Fruit fly (Drosophila melanogaster): Measurements from ENCODE around the gene CG3568.

CG3568 gene

DNA sequence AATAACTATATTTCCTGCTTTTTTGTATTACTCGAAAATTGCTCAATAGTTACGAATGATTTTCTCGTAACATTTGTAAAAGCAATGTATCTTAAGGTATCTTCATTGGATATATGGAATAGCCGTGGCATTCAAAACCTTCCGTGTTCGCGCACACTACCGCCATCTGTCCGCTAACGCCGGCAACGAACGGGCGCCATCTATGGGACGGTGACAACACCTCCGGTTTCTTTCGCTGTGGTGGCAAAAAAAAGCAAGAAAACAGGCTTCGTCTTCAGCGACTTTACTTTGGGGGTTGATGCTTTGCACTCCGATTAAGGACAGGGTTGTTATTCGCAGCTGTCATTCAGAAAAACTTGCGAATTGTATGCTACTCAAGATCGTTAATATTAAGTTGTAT lies 35.3 kb upstream of the CG3568 start (continued):
- TF ChIP-seq CG12769 (tag; optimal IDR thresholded peaks at IDR 0.05) (no peak), Camta (GFP tag; optimal IDR thresholded peaks at IDR 0.05) (peak; percentile 42), Dad (GFP tag; optimal IDR thresholded peaks at IDR 0.05) (peak; percentile 28), CG7357 (GFP tag; IDR thresholded peaks at IDR 0.05) (no peak), CG11504 (tag; optimal IDR thresholded peaks at IDR 0.05) (no peak), tio (GFP tag; optimal IDR thresholded peaks at IDR 0.05) (no peak), CG18619 (GFP tag; optimal IDR thresholded peaks at IDR 0.05) (peak; percentile 47), luna (GFP tag; optimal IDR thresholded peaks at IDR 0.05) (no peak), pfk (GFP tag; optimal IDR thresholded peaks at IDR 0.05) (no peak), hb (GFP tag; IDR thresholded peaks at IDR 0.05; ENCODE audit: partially characterized antibody) (no peak), CG4404 (GFP tag; IDR thresholded peaks at IDR 0.05) (no peak), prd (optimal IDR thresholded peaks at IDR 0.05) (no peak), prd (GFP tag; IDR thresholded peaks at IDR 0.05) (peak; percentile 72; the same call in 2 of the 3 replicates), usp (GFP tag; optimal IDR thresholded peaks at IDR 0.05) (no peak), Rx (GFP tag; IDR thresholded peaks at IDR 0.05) (no peak), Jarid2 (GFP tag; optimal IDR thresholded peaks at IDR 0.05) (peak; percentile 60), chn (GFP tag; optimal IDR thresholded peaks at IDR 0.05) (peak; percentile 71), Hmx (GFP tag; optimal IDR thresholded peaks at IDR 0.05) (no peak), salm (tag; optimal IDR thresholded peaks at IDR 0.05) (no peak), CG9817 (tag; optimal IDR thresholded peaks at IDR 0.05) (peak; percentile 44), CG17361 (GFP tag; IDR thresholded peaks at IDR 0.05) (0 out of 3 replicates have a peak, but pooled peaks have one; percentile 16), CTCF (GFP tag; optimal IDR thresholded peaks at IDR 0.05) (peak; percentile 94), Taf1 (GFP tag; IDR thresholded peaks at IDR 0.05) (no peak), CG30431 (GFP tag; optimal IDR thresholded peaks at IDR 0.05) (peak; percentile 36), CG34422 (GFP tag; IDR thresholded peaks at IDR 0.05) (0 out of 3 replicates have a peak, but pooled peaks have one; percentile 48), Vsx1 (GFP tag; optimal IDR thresholded peaks at IDR 0.05) (peak; percentile 45), Atf6 (GFP tag; IDR thresholded peaks at IDR 0.05) (no peak), caup (GFP tag; optimal IDR thresholded peaks at IDR 0.05; ENCODE audit: severe bottlenecking) (peak; percentile 56), CG12104 (GFP tag; optimal IDR thresholded peaks at IDR 0.05) (no peak), esg (GFP tag; conservative IDR thresholded peaks at IDR 0.05) (no peak), Ravus (GFP tag; IDR thresholded peaks at IDR 0.05) (no peak), CG33557 (GFP tag; optimal IDR thresholded peaks at IDR 0.05) (peak; percentile 61), CG32532 (GFP tag; IDR thresholded peaks at IDR 0.05) (peak; percentile 78), sna (GFP tag; IDR thresholded peaks at IDR 0.05; ENCODE audit: partially characterized antibody) (no peak), Sry-β (GFP tag; optimal IDR thresholded peaks at IDR 0.05) (peak; percentile 8), Hey (tag; optimal IDR thresholded peaks at IDR 0.05) (no peak), Oaz (GFP tag; IDR thresholded peaks at IDR 0.05) (peak; percentile 8; the same call in 1 of the 2 replicates), ash1 (GFP tag; optimal IDR thresholded peaks at IDR 0.05) (no peak), twi (tag; optimal IDR thresholded peaks at IDR 0.05) (peak; percentile 32), BtbVII (GFP tag; optimal IDR thresholded peaks at IDR 0.05) (no peak), org-1 (GFP tag; optimal IDR thresholded peaks at IDR 0.05) (peak; percentile 50), CG17385 (GFP tag; optimal IDR thresholded peaks at IDR 0.05) (peak; percentile 59), p53 (GFP tag; optimal IDR thresholded peaks at IDR 0.05) (peak; percentile 55), gem (tag; optimal IDR thresholded peaks at IDR 0.05) (peak; percentile 45), CG4282 (GFP tag; optimal IDR thresholded peaks at IDR 0.05) (no peak), sens-2 (GFP tag; IDR thresholded peaks at IDR 0.05) (peak; percentile 39; the same call in 1 of the 2 replicates), Poxn (GFP tag; IDR thresholded peaks at IDR 0.05) (no peak), CG16813 (GFP tag; IDR thresholded peaks at IDR 0.05; ENCODE audit: partially characterized antibody) (no peak), Ssrp (tag; optimal IDR thresholded peaks at IDR 0.05) (peak; percentile 41), Meics (GFP tag; optimal IDR thresholded peaks at IDR 0.05) (peak; percentile 34), CG14667 (GFP tag; IDR thresholded peaks at IDR 0.05) (peak; percentile 51; the same call in 1 of the 2 replicates), zfh1 (GFP tag; IDR thresholded peaks at IDR 0.05) (peak; percentile 77)
